2 fruit fly cellular contexts compared by ENCODE assay signal in the genomic region with DNA sequence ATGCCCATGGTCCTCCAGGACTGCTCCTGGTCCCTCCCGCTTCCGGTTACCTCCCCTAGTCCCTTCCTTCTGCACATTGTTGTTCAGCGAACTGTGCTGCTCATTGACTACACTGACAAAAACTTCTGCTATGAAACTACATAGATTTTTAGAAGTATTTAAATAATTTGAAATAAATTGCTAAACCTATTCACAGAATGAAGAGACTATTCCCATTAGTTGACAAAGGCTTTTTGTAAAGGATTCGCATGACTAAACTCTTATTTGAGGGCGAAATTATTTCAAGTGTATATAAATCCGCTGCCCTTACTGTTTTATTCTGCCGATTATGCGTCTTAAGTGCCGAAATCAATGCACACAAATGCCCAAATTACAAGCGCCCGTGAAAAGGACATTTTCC.
A peak's percentile ranks its signal among the peaks of the same experiment; 100 is the strongest.
TF ChIP-seq lines count a peak whose summit lies in the region.

No protein-coding gene starts in this region.

TF ChIP-seq in whole organism, embryonic, 481 proteins besides CTCF, POLR2A, EP300 and RAD21 (continued from another document and continues in another):
- TF ChIP-seq pzg (GFP tag; optimal IDR thresholded peaks at IDR 0.05; lab: Kevin White, UChicago) (no peak), CG4404 (GFP tag; IDR thresholded peaks at IDR 0.05; lab: Robert Waterston, UW) (peak; percentile 54), ranshi (GFP tag; IDR thresholded peaks at IDR 0.05; lab: Robert Waterston, UW) (no peak), gem (tag; optimal IDR thresholded peaks at IDR 0.05; lab: Kevin White, UChicago) (peak; percentile 80), CG9609 (GFP tag; optimal IDR thresholded peaks at IDR 0.05; lab: Kevin White, UChicago) (peak; percentile 8), CG11085 (GFP tag; IDR thresholded peaks at IDR 0.05; lab: Robert Waterston, UW) (no peak), run (tag; optimal IDR thresholded peaks at IDR 0.05; lab: Kevin White, UChicago) (no peak), CG31224 (GFP tag; IDR thresholded peaks at IDR 0.05; lab: Robert Waterston, UW) (no peak), CG14667 (GFP tag; IDR thresholded peaks at IDR 0.05; lab: Robert Waterston, UW) (no peak), tin (GFP tag; optimal IDR thresholded peaks at IDR 0.05; lab: Kevin White, UChicago) (peak; percentile 48), CoRest (tag; optimal IDR thresholded peaks at IDR 0.05; lab: Kevin White, UChicago) (peak; percentile 40), CG12659 (GFP tag; optimal IDR thresholded peaks at IDR 0.05; lab: Kevin White, UChicago) (no peak), Hmx (GFP tag; optimal IDR thresholded peaks at IDR 0.05; lab: Kevin White, UChicago) (no peak), fd64A (GFP tag; optimal IDR thresholded peaks at IDR 0.05; lab: Kevin White, UChicago) (no peak), az2 (GFP tag; optimal IDR thresholded peaks at IDR 0.05; lab: Kevin White, UChicago) (peak; percentile 54), eve (GFP tag; optimal IDR thresholded peaks at IDR 0.05; lab: Kevin White, UChicago) (no peak), hb (GFP tag; IDR thresholded peaks at IDR 0.05; lab: Robert Waterston, UW; ENCODE audit: partially characterized antibody) (no peak), CG7556 (GFP tag; optimal IDR thresholded peaks at IDR 0.05; lab: Kevin White, UChicago) (peak; percentile 45), Pdp1 (GFP tag; optimal IDR thresholded peaks at IDR 0.05; lab: Kevin White, UChicago) (peak in 1 of 2 experiments; percentile 54), Deaf1 (tag; optimal IDR thresholded peaks at IDR 0.05; lab: Kevin White, UChicago) (no peak), da (GFP tag; optimal IDR thresholded peaks at IDR 0.05; lab: Kevin White, UChicago) (no peak), salm (tag; optimal IDR thresholded peaks at IDR 0.05; lab: Kevin White, UChicago) (peak; percentile 15), CG15011 (GFP tag; optimal IDR thresholded peaks at IDR 0.05; lab: Kevin White, UChicago) (no peak), CG2199 (GFP tag; IDR thresholded peaks at IDR 0.05; lab: Robert Waterston, UW) (0 out of 3 replicates have a peak, but pooled peaks have one; percentile 25), oc (tag; optimal IDR thresholded peaks at IDR 0.05; lab: Kevin White, UChicago) (peak; percentile 47), Ets97D (GFP tag; optimal IDR thresholded peaks at IDR 0.05; lab: Kevin White, UChicago) (peak; percentile 12), CG42726 (GFP tag; IDR thresholded peaks at IDR 0.05; lab: Robert Waterston, UW; ENCODE audit: partially characterized antibody) (no peak), BEAF-32 (GFP tag; optimal IDR thresholded peaks at IDR 0.05; lab: Kevin White, UChicago) (no peak), ro (GFP tag; IDR thresholded peaks at IDR 0.05; lab: Robert Waterston, UW) (no peak), CG34224 (GFP tag; IDR thresholded peaks at IDR 0.05; lab: Robert Waterston, UW; ENCODE audit: partially characterized antibody) (no peak), CG10654 (GFP tag; optimal IDR thresholded peaks at IDR 0.05; lab: Kevin White, UChicago) (no peak), CG9437 (GFP tag; optimal IDR thresholded peaks at IDR 0.05; lab: Kevin White, UChicago) (no peak), YL-1 (GFP tag; optimal IDR thresholded peaks at IDR 0.05; lab: Kevin White, UChicago) (no peak), CG14710 (tag; optimal IDR thresholded peaks at IDR 0.05; lab: Kevin White, UChicago) (peak; percentile 79), nom (GFP tag; optimal IDR thresholded peaks at IDR 0.05; lab: Kevin White, UChicago) (no peak), HLH3B (GFP tag; IDR thresholded peaks at IDR 0.05; lab: Robert Waterston, UW) (0 out of 2 replicates have a peak, but pooled peaks have one; percentile 22), org-1 (GFP tag; optimal IDR thresholded peaks at IDR 0.05; lab: Kevin White, UChicago) (peak; percentile 17), chinmo (GFP tag; IDR thresholded peaks at IDR 0.05; lab: Robert Waterston, UW; ENCODE audit: partially characterized antibody) (no peak), ap (GFP tag; IDR thresholded peaks at IDR 0.05; lab: Robert Waterston, UW) (no peak), CG30403 (GFP tag; optimal IDR thresholded peaks at IDR 0.05; lab: Kevin White, UChicago) (peak; percentile 53), gce (GFP tag; IDR thresholded peaks at IDR 0.05; lab: Robert Waterston, UW) (0 out of 3 replicates have a peak, but pooled peaks have one; percentile 15), Doc2 (GFP tag; IDR thresholded peaks at IDR 0.05; lab: Robert Waterston, UW) (no peak), Hr3 (GFP tag; optimal IDR thresholded peaks at IDR 0.05; lab: Kevin White, UChicago) (peak; percentile 25), eyg (GFP tag; optimal IDR thresholded peaks at IDR 0.05; lab: Kevin White, UChicago) (no peak), otp (GFP tag; IDR thresholded peaks at IDR 0.05; lab: Robert Waterston, UW) (peak; percentile 52; the same call in 1 of the 3 replicates), CG31365 (tag; optimal IDR thresholded peaks at IDR 0.05; lab: Kevin White, UChicago) (no peak), CG30431 (GFP tag; optimal IDR thresholded peaks at IDR 0.05; lab: Kevin White, UChicago) (peak; percentile 60), CG34422 (GFP tag; IDR thresholded peaks at IDR 0.05; lab: Robert Waterston, UW) (no peak), HHEX (GFP tag; optimal IDR thresholded peaks at IDR 0.05; lab: Kevin White, UChicago) (no peak), GATAe (GFP tag; conservative IDR thresholded peaks at IDR 0.05; lab: Robert Waterston, UW) (no peak), onecut (GFP tag; IDR thresholded peaks at IDR 0.05; lab: Robert Waterston, UW) (no peak), CG33557 (GFP tag; optimal IDR thresholded peaks at IDR 0.05; lab: Kevin White, UChicago) (peak; percentile 48), ken (GFP tag; IDR thresholded peaks at IDR 0.05; lab: Robert Waterston, UW) (no peak), CG1529 (GFP tag; optimal IDR thresholded peaks at IDR 0.05; lab: Kevin White, UChicago) (peak; percentile 4), CG6791 (GFP tag; IDR thresholded peaks at IDR 0.05; lab: Robert Waterston, UW; ENCODE audit: partially characterized antibody) (no peak), CG4820 (GFP tag; optimal IDR thresholded peaks at IDR 0.05; lab: Kevin White, UChicago) (peak; percentile 66), Myb (GFP tag; optimal IDR thresholded peaks at IDR 0.05; lab: Kevin White, UChicago) (no peak), odd (GFP tag; optimal IDR thresholded peaks at IDR 0.05; lab: Kevin White, UChicago) (no peak), her (GFP tag; optimal IDR thresholded peaks at IDR 0.05; lab: Kevin White, UChicago) (no peak), Dad (GFP tag; optimal IDR thresholded peaks at IDR 0.05; lab: Kevin White, UChicago) (peak; percentile 25), CG8359 (GFP tag; optimal IDR thresholded peaks at IDR 0.05; lab: Kevin White, UChicago; ENCODE audit: borderline replicate concordance) (peak; percentile 44), CG17186 (GFP tag; optimal IDR thresholded peaks at IDR 0.05; lab: Kevin White, UChicago) (no peak), dati (GFP tag; IDR thresholded peaks at IDR 0.05; lab: Robert Waterston, UW) (no peak), sima (GFP tag; optimal IDR thresholded peaks at IDR 0.05; lab: Kevin White, UChicago) (no peak)

TF ChIP-seq in whole organism, prepupa, 60 proteins besides CTCF, POLR2A, EP300 and RAD21 (continued from another document):
- TF ChIP-seq Ets96B (tag; optimal IDR thresholded peaks at IDR 0.05; lab: Kevin White, UChicago) (peak; percentile 18), CG3919 (GFP tag; optimal IDR thresholded peaks at IDR 0.05; lab: Kevin White, UChicago) (peak; percentile 18), CG9139 (GFP tag; optimal IDR thresholded peaks at IDR 0.05; lab: Kevin White, UChicago) (no peak), CG32006 (GFP tag; optimal IDR thresholded peaks at IDR 0.05; lab: Kevin White, UChicago) (no peak), Sox102F (GFP tag; optimal IDR thresholded peaks at IDR 0.05; lab: Kevin White, UChicago) (peak; percentile 34), Hr4 (GFP tag; optimal IDR thresholded peaks at IDR 0.05; lab: Kevin White, UChicago) (no peak), Ets21C (GFP tag; optimal IDR thresholded peaks at IDR 0.05; lab: Kevin White, UChicago) (peak; percentile 21), CG10669 (GFP tag; optimal IDR thresholded peaks at IDR 0.05; lab: Kevin White, UChicago) (no peak), svp (GFP tag; lab: Kevin White, UChicago) (peak; percentile 56), CG10631 (GFP tag; optimal IDR thresholded peaks at IDR 0.05; lab: Kevin White, UChicago) (no peak)
